Worm (Caenorhabditis elegans) whole organism, early embryonic: ENCODE results near the gene fask-1.

Source experiments
- B0310.2 ChIP-seq: sonication (generic microtip); optimal IDR thresholded peaks from 2 replicates; lab custom pipeline; 2016; ENCODE audit warnings: mild to moderate bottlenecking, missing genetic modification characterization, missing compliant biosample characterization
- F13C5.2 ChIP-seq: sonication (generic microtip); optimal IDR thresholded peaks from 2 replicates; lab custom pipeline; 2017; ENCODE audit warnings: mild to moderate bottlenecking, missing genetic modification characterization, inconsistent platforms, missing compliant biosample characterization
- ama-1 ChIP-seq: fragments of 150-350 bp; optimal IDR thresholded peaks from 2 replicates; lab custom pipeline; 2014
- ceh-13 ChIP-seq: fragments of 200-800 bp; sonication (Bioruptor generic); optimal IDR thresholded peaks from 2 replicates; lab custom pipeline; 2018; ENCODE audit warnings: mild to moderate bottlenecking, missing genetic modification characterization, missing compliant biosample characterization
- ceh-36 ChIP-seq: sonication (generic microtip); optimal IDR thresholded peaks from 2 replicates; lab custom pipeline; 2016; ENCODE audit warnings: missing genetic modification characterization, inconsistent platforms, missing compliant biosample characterization
- hmg-4 ChIP-seq: fragments of 200-800 bp; sonication (Bioruptor generic); optimal IDR thresholded peaks from 2 replicates; lab custom pipeline; 2018; ENCODE audit warnings: mild to moderate bottlenecking, missing genetic modification characterization, missing compliant biosample characterization
- pes-1 ChIP-seq: fragments of 200-800 bp; sonication (Bioruptor generic); IDR thresholded peaks from 2 replicates; pipeline ENCODE4 v1.3.6; 2022; ENCODE audit warnings: missing genetic modification reagents, missing genetic modification characterization, missing compliant biosample characterization
- tbx-11 ChIP-seq: fragments of 200-800 bp; sonication (Bioruptor generic); IDR thresholded peaks from 2 replicates; pipeline ENCODE4 v1.3.6; 2022; ENCODE audit warnings: missing genetic modification characterization, missing compliant biosample characterization
- tbx-37 ChIP-seq: fragments of 200-800 bp; sonication (Bioruptor generic); conservative IDR thresholded peaks from 2 replicates; pipeline ENCODE4 v1.3.6; 2022; ENCODE audit warnings: missing genetic modification reagents, missing genetic modification characterization, missing compliant biosample characterization

DNA sequence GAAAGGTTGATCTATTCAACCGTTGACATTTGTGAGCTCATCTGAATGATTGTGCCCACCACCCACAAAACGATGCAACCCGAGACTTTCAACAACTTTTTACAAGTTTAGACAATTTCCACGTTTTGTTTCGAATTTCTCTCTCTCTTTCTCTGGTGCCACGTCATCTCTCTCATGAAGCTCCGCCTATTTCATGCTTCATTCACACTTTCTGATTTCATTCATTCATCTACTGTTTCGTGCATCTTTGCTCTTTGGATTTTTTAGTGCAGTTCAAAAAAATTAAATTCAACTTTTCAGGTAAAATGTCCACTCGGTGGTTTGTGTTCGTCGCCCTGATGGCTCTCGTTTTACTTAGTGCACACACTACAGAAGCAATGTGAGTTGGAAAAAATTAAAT lies 48.8 kb downstream of the fask-1 start, which contains the start of gene nlp-79:
- no peak for TF ChIP-seq pes-1 (GFP tag; lab: Robert Waterston, UW)
- no peak for TF ChIP-seq tbx-37 (GFP tag; lab: Robert Waterston, UW)
- no peak for TF ChIP-seq ama-1 (lab: Kevin White, UChicago)
- no peak for TF ChIP-seq B0310.2
- no peak for TF ChIP-seq ceh-36 (tag; lab: Kevin White, UChicago)
- TF ChIP-seq tbx-11 (GFP tag; lab: Robert Waterston, UW) = no peak
- no peak for TF ChIP-seq hmg-4
- TF ChIP-seq F13C5.2 (tag; lab: Kevin White, UChicago) = no peak
- no peak for TF ChIP-seq ceh-13
